Fruit fly (Drosophila melanogaster) whole organism, prepupa: Measurements from ENCODE around the gene CG7914.
A peak's percentile ranks its signal among the peaks of the same experiment; 100 is the strongest.

Source experiments
- Blimp-1 ChIP-seq: fragments of 200-800 bp; sonication (Bioruptor generic); optimal IDR thresholded peaks from 3 replicates; lab custom pipeline; 2017; ENCODE audit warnings: missing biosample characterization, missing genetic modification characterization, mild to moderate bottlenecking, moderate library complexity, missing genetic modification reagents
- CG10631 ChIP-seq: fragments of 200-800 bp; sonication (Bioruptor generic); optimal IDR thresholded peaks from 2 replicates; lab custom pipeline; 2016; ENCODE audit warnings: missing biosample characterization, missing genetic modification characterization
- CG10669 ChIP-seq: fragments of 200-800 bp; sonication (Bioruptor generic); optimal IDR thresholded peaks from 3 replicates; lab custom pipeline; 2018; ENCODE audit warnings: missing biosample characterization, mild to moderate bottlenecking, missing genetic modification characterization, moderate library complexity
- CG11294 ChIP-seq: fragments of 200-800 bp; sonication (Bioruptor generic); IDR thresholded peaks from 2 replicates; pipeline ENCODE4 v1.3.6; 2022; ENCODE audit warnings: missing biosample characterization, missing genetic modification characterization
- CG11762 ChIP-seq: fragments of 200-800 bp; sonication (Bioruptor generic); optimal IDR thresholded peaks from 3 replicates; lab custom pipeline; 2016; ENCODE audit warnings: missing biosample characterization, missing genetic modification characterization; ENCODE audit not compliant: insufficient read depth
- CG11902 ChIP-seq: fragments of 200-800 bp; sonication (Bioruptor generic); optimal IDR thresholded peaks from 3 replicates; lab custom pipeline; 2016; ENCODE audit warnings: missing biosample characterization, missing genetic modification characterization
- CG15336 ChIP-seq: fragments of 200-800 bp; sonication (Bioruptor generic); IDR thresholded peaks from 2 replicates; pipeline ENCODE4 v1.3.6; 2022; ENCODE audit warnings: missing biosample characterization, missing genetic modification characterization
- CG1621 ChIP-seq: fragments of 200-800 bp; sonication (Bioruptor generic); optimal IDR thresholded peaks from 3 replicates; lab custom pipeline; 2018; ENCODE audit warnings: missing biosample characterization, mild to moderate bottlenecking, missing genetic modification characterization
- CG3032 ChIP-seq: fragments of 200-800 bp; optimal IDR thresholded peaks from 2 replicates; lab custom pipeline; 2019; ENCODE audit warnings: missing biosample characterization, mild to moderate bottlenecking, missing genetic modification characterization, moderate library complexity
- CG31627 ChIP-seq: fragments of 200-800 bp; sonication (Bioruptor generic); optimal IDR thresholded peaks from 3 replicates; lab custom pipeline; 2016; ENCODE audit warnings: missing biosample characterization, missing genetic modification characterization
- CG32006 ChIP-seq: fragments of 200-800 bp; sonication (Bioruptor generic); optimal IDR thresholded peaks from 3 replicates; lab custom pipeline; 2017; ENCODE audit warnings: missing biosample characterization, mild to moderate bottlenecking, missing genetic modification characterization
- CG4318 ChIP-seq: fragments of 200-800 bp; sonication (Bioruptor generic); optimal IDR thresholded peaks from 3 replicates; lab custom pipeline; 2017; ENCODE audit warnings: missing biosample characterization, mild to moderate bottlenecking, missing genetic modification characterization
- CG6163 ChIP-seq: fragments of 200-800 bp; sonication (Bioruptor generic); IDR thresholded peaks from 3 replicates; pipeline ENCODE4 v1.3.6; 2022; ENCODE audit warnings: missing biosample characterization, missing genetic modification characterization
- CG6276 ChIP-seq: fragments of 200-800 bp; sonication (Bioruptor generic); optimal IDR thresholded peaks from 2 replicates; lab custom pipeline; 2017; ENCODE audit warnings: missing biosample characterization, mild to moderate bottlenecking, missing genetic modification characterization
- CG6854 ChIP-seq: fragments of 200-800 bp; sonication (Bioruptor generic); optimal IDR thresholded peaks from 2 replicates; lab custom pipeline; 2017; ENCODE audit warnings: missing biosample characterization, mild to moderate bottlenecking, missing genetic modification characterization
- CG8319 ChIP-seq: fragments of 200-800 bp; sonication (Bioruptor generic); optimal IDR thresholded peaks from 3 replicates; lab custom pipeline; 2016; ENCODE audit warnings: missing biosample characterization, missing genetic modification characterization
- CG8632 ChIP-seq: fragments of 200-800 bp; sonication (Bioruptor generic); optimal IDR thresholded peaks from 3 replicates; lab custom pipeline; 2016; ENCODE audit warnings: missing biosample characterization, missing genetic modification characterization
- CG9139 ChIP-seq: fragments of 200-800 bp; sonication (Bioruptor generic); optimal IDR thresholded peaks from 3 replicates; lab custom pipeline; 2017; ENCODE audit warnings: missing biosample characterization, mild to moderate bottlenecking, missing genetic modification characterization
- Eip75B ChIP-seq: fragments of 200-800 bp; sonication (Bioruptor generic); optimal IDR thresholded peaks from 3 replicates; lab custom pipeline; 2016; ENCODE audit warnings: missing biosample characterization, missing genetic modification characterization
- Eip93F ChIP-seq: fragments of 200-800 bp; sonication (Bioruptor generic); optimal IDR thresholded peaks from 2 replicates; lab custom pipeline; 2016; ENCODE audit warnings: missing biosample characterization, mild to moderate bottlenecking, missing genetic modification characterization
- Ets21C ChIP-seq: fragments of 200-800 bp; sonication (Bioruptor generic); optimal IDR thresholded peaks from 3 replicates; lab custom pipeline; 2016; ENCODE audit warnings: missing biosample characterization, missing genetic modification characterization
- Ets96B ChIP-seq: fragments of 200-800 bp; optimal IDR thresholded peaks from 2 replicates; lab custom pipeline; 2019; ENCODE audit warnings: missing biosample characterization, mild to moderate bottlenecking, missing genetic modification characterization, moderate library complexity
- Hr38 ChIP-seq: sonication (Bioruptor generic); optimal IDR thresholded peaks from 2 replicates; lab custom pipeline; 2016; ENCODE audit warnings: missing biosample characterization, missing genetic modification characterization
- Hr4 ChIP-seq: fragments of 200-800 bp; sonication (Bioruptor generic); optimal IDR thresholded peaks from 3 replicates; lab custom pipeline; 2016; ENCODE audit warnings: missing biosample characterization, missing genetic modification characterization
- Lpt ChIP-seq: fragments of 200-800 bp; sonication (Bioruptor generic); optimal IDR thresholded peaks from 3 replicates; lab custom pipeline; 2016; ENCODE audit warnings: missing biosample characterization, missing genetic modification characterization
- Met ChIP-seq: fragments of 200-800 bp; sonication (Bioruptor generic); optimal IDR thresholded peaks from 3 replicates; lab custom pipeline; 2016; ENCODE audit warnings: missing biosample characterization, missing genetic modification characterization
- OdsH ChIP-seq: fragments of 200-800 bp; sonication (Bioruptor generic); optimal IDR thresholded peaks from 3 replicates; lab custom pipeline; 2016; ENCODE audit warnings: missing biosample characterization, missing genetic modification characterization
- Smox ChIP-seq: fragments of 200-800 bp; sonication (Bioruptor generic); optimal IDR thresholded peaks from 3 replicates; lab custom pipeline; 2016; ENCODE audit warnings: missing biosample characterization, missing genetic modification characterization
- Sox102F ChIP-seq: fragments of 200-800 bp; sonication (Bioruptor generic); optimal IDR thresholded peaks from 2 replicates; lab custom pipeline; 2016; ENCODE audit warnings: missing biosample characterization, mild to moderate bottlenecking, missing genetic modification characterization
- acj6 ChIP-seq: fragments of 200-800 bp; sonication (Bioruptor generic); optimal IDR thresholded peaks from 3 replicates; lab custom pipeline; 2016; ENCODE audit warnings: missing biosample characterization, missing genetic modification characterization
- cyc ChIP-seq: fragments of 200-800 bp; sonication (Bioruptor generic); optimal IDR thresholded peaks from 3 replicates; lab custom pipeline; 2016; ENCODE audit warnings: missing biosample characterization, missing genetic modification characterization
- dac ChIP-seq: fragments of 200-800 bp; sonication (Bioruptor generic); optimal IDR thresholded peaks from 2 replicates; lab custom pipeline; 2017; ENCODE audit warnings: missing biosample characterization, mild to moderate bottlenecking, missing genetic modification characterization
- dsx ChIP-seq: fragments of 200-800 bp; optimal IDR thresholded peaks from 3 replicates; lab custom pipeline; 2019; ENCODE audit warnings: missing biosample characterization, mild to moderate bottlenecking, missing genetic modification characterization, moderate library complexity; ENCODE audit not compliant: poor library complexity, severe bottlenecking
- eg ChIP-seq: fragments of 200-800 bp; sonication (Bioruptor generic); IDR thresholded peaks from 3 replicates; pipeline ENCODE4 v1.3.6; 2022; ENCODE audit warnings: missing biosample characterization, missing genetic modification characterization
- esn ChIP-seq: fragments of 200-800 bp; sonication (Bioruptor generic); optimal IDR thresholded peaks from 2 replicates; lab custom pipeline; 2016; ENCODE audit warnings: missing biosample characterization, mild to moderate bottlenecking, missing genetic modification characterization, moderate library complexity
- fd59A ChIP-seq: fragments of 200-800 bp; sonication (Bioruptor generic); optimal IDR thresholded peaks from 2 replicates; lab custom pipeline; 2017; ENCODE audit warnings: missing biosample characterization, mild to moderate bottlenecking, missing genetic modification characterization, missing genetic modification reagents
- fd85E ChIP-seq: fragments of 200-800 bp; sonication (Bioruptor generic); optimal IDR thresholded peaks from 3 replicates; lab custom pipeline; 2016; ENCODE audit warnings: missing biosample characterization, missing genetic modification characterization
- fkh ChIP-seq: fragments of 200-800 bp; sonication (Bioruptor generic); optimal IDR thresholded peaks from 3 replicates; lab custom pipeline; 2017; ENCODE audit warnings: missing biosample characterization, mild to moderate bottlenecking, missing genetic modification characterization, moderate library complexity
- net ChIP-seq: fragments of 200-800 bp; sonication (Bioruptor generic); optimal IDR thresholded peaks from 3 replicates; lab custom pipeline; 2016; ENCODE audit warnings: missing biosample characterization, missing genetic modification characterization
- salr ChIP-seq, 2 experiments: fragments of 200-800 bp; sonication (Bioruptor generic); optimal IDR thresholded peaks; 3 replicates each; lab custom pipeline; 2016 to 2018; ENCODE audit warnings: missing biosample characterization in 2 of 2, missing genetic modification characterization in 2 of 2, mild to moderate bottlenecking in 1 of 2
- spab ChIP-seq: fragments of 200-800 bp; sonication (Bioruptor generic); optimal IDR thresholded peaks from 2 replicates; lab custom pipeline; 2017; ENCODE audit warnings: missing biosample characterization, mild to moderate bottlenecking, missing genetic modification characterization, missing genetic modification reagents
- ss ChIP-seq, 2 experiments: fragments of 200-800 bp; sonication (Bioruptor generic); optimal IDR thresholded peaks; 2 replicates in 1 of 2; 3 replicates in 1 of 2; lab custom pipeline; 2017 to 2018; ENCODE audit warnings: mild to moderate bottlenecking in 2 of 2, missing biosample characterization in 2 of 2, missing genetic modification characterization in 2 of 2, moderate library complexity in 1 of 2
- svp ChIP-seq: fragments of 200-800 bp; sonication (Bioruptor generic); peaks from one replicate; lab custom pipeline; 2016; ENCODE audit warnings: missing biosample characterization, missing genetic modification characterization
- vri ChIP-seq: fragments of 200-800 bp; sonication (Bioruptor generic); optimal IDR thresholded peaks from 3 replicates; lab custom pipeline; 2016; ENCODE audit warnings: missing biosample characterization, mild to moderate bottlenecking, missing genetic modification characterization

CG7914 gene

dm6 chrX:19147939-19148641 is 45.2 kb downstream of the CG7914 start (continued):
- TF ChIP-seq CG9139 (GFP tag; lab: Kevin White, UChicago) (no peak), acj6 (GFP tag; lab: Kevin White, UChicago) (no peak), fd59A (GFP tag; lab: Kevin White, UChicago) (no peak), CG10631 (GFP tag; lab: Kevin White, UChicago) (no peak), CG10669 (GFP tag; lab: Kevin White, UChicago) (no peak), Ets96B (no peak), CG15336 (GFP tag; lab: Robert Waterston, UW) (0 out of 2 replicates have a peak, but pooled peaks have one; percentile 8), ss (GFP tag; optimal IDR thresholded peaks at IDR 0.05; lab: Kevin White, UChicago) (peak in 1 of 2 experiments; percentile 26), CG6163 (GFP tag; lab: Robert Waterston, UW) (peak; percentile 65; the same call in 2 of the 3 replicates), eg (GFP tag; lab: Robert Waterston, UW) (peak; percentile 49; the same call in 1 of the 3 replicates), spab (GFP tag; lab: Kevin White, UChicago) (no peak), Ets21C (no peak), cyc (GFP tag; lab: Kevin White, UChicago) (no peak), CG6276 (no peak), CG11294 (no peak), CG8319 (GFP tag; lab: Kevin White, UChicago) (no peak), Eip93F (GFP tag; lab: Kevin White, UChicago) (peak; percentile 4), fd85E (GFP tag; lab: Kevin White, UChicago) (no peak), Eip75B (GFP tag; lab: Kevin White, UChicago) (no peak), CG6854 (GFP tag; lab: Kevin White, UChicago) (no peak), CG31627 (GFP tag; lab: Kevin White, UChicago) (no peak), Sox102F (GFP tag; lab: Kevin White, UChicago) (no peak), Hr38 (GFP tag; lab: Kevin White, UChicago) (no peak), vri (GFP tag; lab: Kevin White, UChicago) (peak; percentile 14)
- TF ChIP-seq, all 60 proteins: peak for 15

DNA sequence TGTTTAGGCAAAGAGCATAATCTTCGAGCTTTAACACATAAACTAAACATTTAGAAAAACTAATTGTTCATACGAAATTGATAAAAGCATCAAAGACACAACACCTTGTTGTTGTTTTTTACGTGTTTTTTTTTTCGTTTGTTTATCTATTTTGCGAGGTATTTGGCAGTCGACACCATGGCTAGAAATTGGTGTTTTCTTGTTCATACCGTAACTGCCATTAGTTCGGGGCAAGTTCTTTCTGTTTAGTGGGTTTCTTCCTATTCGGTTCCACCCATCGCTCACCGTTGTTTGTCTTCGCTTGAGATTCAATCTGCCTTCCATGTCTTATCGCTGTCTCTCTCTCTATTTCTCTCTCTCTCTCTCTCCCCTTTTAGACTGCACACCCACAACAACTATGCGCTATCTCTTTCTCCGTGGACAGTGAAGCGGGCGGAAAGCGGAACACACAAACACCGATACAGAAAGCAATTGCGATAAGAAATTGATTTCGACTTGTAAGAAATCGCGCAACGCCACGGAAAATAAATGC is 46.8 kb downstream of the CG7914 start:
- peak; percentile 29 for TF ChIP-seq dsx (GFP tag; lab: Kevin White, UChicago)
- no peak for TF ChIP-seq Sox102F (GFP tag; lab: Kevin White, UChicago)
- no peak for TF ChIP-seq CG6854 (GFP tag; lab: Kevin White, UChicago)
- peak; percentile 19 for TF ChIP-seq Lpt (GFP tag; lab: Kevin White, UChicago)
- TF ChIP-seq CG11902 (GFP tag; lab: Kevin White, UChicago): no peak
- peak; percentile 58 for TF ChIP-seq CG4318 (GFP tag; lab: Kevin White, UChicago)
- peak; percentile 78 for TF ChIP-seq CG32006 (GFP tag; lab: Kevin White, UChicago)
- peak in 1 of 2 experiments; percentile 40 for TF ChIP-seq salr (GFP tag; optimal IDR thresholded peaks at IDR 0.05; lab: Kevin White, UChicago)
- TF ChIP-seq CG6276: peak; percentile 24
- no peak for TF ChIP-seq CG11294
- TF ChIP-seq CG11762 (GFP tag; lab: Kevin White, UChicago): peak; percentile 15
- TF ChIP-seq vri (GFP tag; lab: Kevin White, UChicago): no peak
- TF ChIP-seq svp (GFP tag; lab: Kevin White, UChicago): peak; percentile 83
- TF ChIP-seq dac: no peak
- TF ChIP-seq eg (GFP tag; lab: Robert Waterston, UW): peak; percentile 52; the same call in 2 of the 3 replicates
- TF ChIP-seq CG1621 (tag; lab: Kevin White, UChicago): no peak
- no peak for TF ChIP-seq CG10669 (GFP tag; lab: Kevin White, UChicago)
- no peak for TF ChIP-seq CG8319 (GFP tag; lab: Kevin White, UChicago)
- no peak for TF ChIP-seq Eip93F (GFP tag; lab: Kevin White, UChicago)
- TF ChIP-seq fkh (GFP tag; lab: Kevin White, UChicago): peak; percentile 68
- peak; percentile 54 for TF ChIP-seq OdsH (GFP tag; lab: Kevin White, UChicago)
- TF ChIP-seq fd85E (GFP tag; lab: Kevin White, UChicago): no peak
- no peak for TF ChIP-seq fd59A (GFP tag; lab: Kevin White, UChicago)
- TF ChIP-seq Blimp-1 (GFP tag; lab: Kevin White, UChicago): no peak
- peak; percentile 37 for TF ChIP-seq Met
- peak; percentile 35 for TF ChIP-seq net (GFP tag; lab: Kevin White, UChicago)
- TF ChIP-seq esn (GFP tag; lab: Kevin White, UChicago): peak; percentile 37
- TF ChIP-seq Smox (GFP tag; lab: Kevin White, UChicago): peak; percentile 9
- peak in 1 of 2 experiments; percentile 6 for TF ChIP-seq ss (GFP tag; optimal IDR thresholded peaks at IDR 0.05; lab: Kevin White, UChicago)
- peak; percentile 30 for TF ChIP-seq acj6 (GFP tag; lab: Kevin White, UChicago)
- peak; percentile 53 for TF ChIP-seq CG10631 (GFP tag; lab: Kevin White, UChicago)
- TF ChIP-seq Hr4 (GFP tag; lab: Kevin White, UChicago): peak; percentile 58
- TF ChIP-seq cyc (GFP tag; lab: Kevin White, UChicago): peak; percentile 4
- TF ChIP-seq CG3032 (tag; lab: Kevin White, UChicago): no peak
- TF ChIP-seq CG8632: peak; percentile 18
- TF ChIP-seq Hr38 (GFP tag; lab: Kevin White, UChicago): no peak
